Worm (Caenorhabditis elegans): ENCODE data around the gene tsp-10.

DNA sequence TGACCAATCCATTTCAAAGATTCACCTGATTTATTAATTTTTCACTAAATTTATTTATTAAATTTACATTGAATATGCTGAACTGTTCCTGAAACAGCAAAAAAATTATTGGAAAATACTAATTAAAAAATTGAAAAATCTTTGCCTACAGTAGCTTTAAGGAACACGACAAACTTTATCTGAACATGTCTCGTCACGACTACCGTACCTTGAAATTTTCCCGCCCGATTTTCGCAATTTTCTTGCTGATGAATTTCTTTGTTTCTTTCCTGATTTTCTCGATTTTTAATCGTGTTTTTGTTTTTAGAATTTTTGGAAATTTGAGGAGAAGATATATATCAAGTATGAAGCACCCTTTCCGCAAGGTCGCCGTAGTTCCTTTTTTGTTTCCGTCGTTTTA lies 35.5 kb upstream of the tsp-10 start:
- TF ChIP-seq fkh-10 (GFP tag; optimal IDR thresholded peaks at IDR 0.05) (no peak), pqm-1 (tag; optimal IDR thresholded peaks at IDR 0.05) (no peak), unc-62 (GFP tag; optimal IDR thresholded peaks at IDR 0.05) (no peak), nhr-237 (tag; optimal IDR thresholded peaks at IDR 0.05) (no peak), nfya-1 (tag; optimal IDR thresholded peaks at IDR 0.05; ENCODE audit: insufficient read depth) (no peak), nhr-25 (tag; optimal IDR thresholded peaks at IDR 0.05) (peak; percentile 14), fos-1 (tag; optimal IDR thresholded peaks at IDR 0.05) (no peak), mdl-1 (tag; optimal IDR thresholded peaks at IDR 0.05) (no peak), ZK546.5 (tag; optimal IDR thresholded peaks at IDR 0.05) (no peak), elt-2 (tag; optimal IDR thresholded peaks at IDR 0.05) (no peak), mml-1 (tag; optimal IDR thresholded peaks at IDR 0.05) (no peak), snpc-4 (tag; optimal IDR thresholded peaks at IDR 0.05) (no peak), ama-1 (optimal IDR thresholded peaks at IDR 0.05) (no peak), aly-2 (tag; optimal IDR thresholded peaks at IDR 0.05) (no peak)
